Fruit fly (Drosophila melanogaster): ENCODE data around the gene CG43255.

- TF ChIP-seq CG8478 (optimal IDR thresholded peaks at IDR 0.05): no peak
- no peak for TF ChIP-seq usp (GFP tag; optimal IDR thresholded peaks at IDR 0.05)
Measured at dm6 chrX:8884678-8885077, 39.1 kb upstream of the CG43255 start.

Measured in whole organism.